Fruit fly (Drosophila melanogaster) whole organism, embryonic: ENCODE results near the gene mRpL15.
A peak's percentile ranks its signal among the peaks of the same experiment; 100 is the strongest.

ENCODE experiments used
- Aef1 ChIP-seq: fragments of 200-800 bp; sonication (Bioruptor generic); IDR thresholded peaks from 3 replicates; pipeline ENCODE4 v1.3.6; 2022; ENCODE audit warnings: missing biosample characterization, missing genetic modification characterization
- Asciz ChIP-seq: fragments of 200-800 bp; sonication (Bioruptor generic); optimal IDR thresholded peaks from 2 replicates; lab custom pipeline; 2017; ENCODE audit warnings: missing biosample characterization, mild to moderate bottlenecking, missing genetic modification characterization, missing genetic modification reagents
- CG10979 ChIP-seq: fragments of 200-800 bp; sonication (Bioruptor generic); optimal IDR thresholded peaks from 2 replicates; lab custom pipeline; 2018; ENCODE audit warnings: missing biosample characterization, mild to moderate bottlenecking, missing genetic modification characterization, moderate library complexity
- CG11723 ChIP-seq: fragments of 200-800 bp; sonication (Bioruptor generic); optimal IDR thresholded peaks from 2 replicates; lab custom pipeline; 2017; ENCODE audit warnings: missing biosample characterization, mild to moderate bottlenecking, missing genetic modification characterization
- CG12071 ChIP-seq: fragments of 200-800 bp; sonication (Bioruptor generic); optimal IDR thresholded peaks from 3 replicates; lab custom pipeline; 2018; ENCODE audit warnings: missing biosample characterization, mild to moderate bottlenecking, missing genetic modification characterization
- CG12744 ChIP-seq: fragments of 200-800 bp; sonication (Bioruptor generic); optimal IDR thresholded peaks from 2 replicates; lab custom pipeline; 2016; ENCODE audit warnings: missing biosample characterization, missing genetic modification characterization
- CG13624 ChIP-seq: fragments of 200-800 bp; sonication (Bioruptor generic); optimal IDR thresholded peaks from 2 replicates; lab custom pipeline; 2016; ENCODE audit warnings: missing biosample characterization, missing genetic modification characterization
- CG18619 ChIP-seq: fragments of 200-800 bp; sonication (Bioruptor generic); optimal IDR thresholded peaks from 3 replicates; lab custom pipeline; 2017; ENCODE audit warnings: missing biosample characterization, mild to moderate bottlenecking, missing genetic modification characterization
- CG2199 ChIP-seq: fragments of 200-800 bp; sonication (Bioruptor generic); IDR thresholded peaks from 3 replicates; pipeline ENCODE4 v1.3.6; 2022; ENCODE audit warnings: missing biosample characterization, missing genetic modification characterization
- CG2202 ChIP-seq: fragments of 200-800 bp; sonication (Bioruptor generic); optimal IDR thresholded peaks from 2 replicates; lab custom pipeline; 2018; ENCODE audit warnings: missing biosample characterization, mild to moderate bottlenecking, missing genetic modification characterization
- CG30403 ChIP-seq: fragments of 200-800 bp; sonication (Bioruptor generic); optimal IDR thresholded peaks from 3 replicates; lab custom pipeline; 2016; ENCODE audit warnings: missing biosample characterization, missing genetic modification characterization
- CG32532 ChIP-seq: fragments of 200-800 bp; sonication (Bioruptor generic); IDR thresholded peaks from 2 replicates; pipeline ENCODE4 v1.3.6; 2022; ENCODE audit warnings: missing biosample characterization, missing genetic modification characterization
- CG4424 ChIP-seq: fragments of 200-800 bp; sonication (Bioruptor generic); optimal IDR thresholded peaks from 3 replicates; lab custom pipeline; 2016; ENCODE audit warnings: missing biosample characterization, missing genetic modification characterization
- CG6683 ChIP-seq: fragments of 200-800 bp; sonication (Bioruptor generic); optimal IDR thresholded peaks from 2 replicates; lab custom pipeline; 2017; ENCODE audit warnings: missing biosample characterization, mild to moderate bottlenecking, missing genetic modification characterization, missing genetic modification reagents
- CG7556 ChIP-seq: fragments of 200-800 bp; sonication (Bioruptor generic); optimal IDR thresholded peaks from 2 replicates; lab custom pipeline; 2017; ENCODE audit warnings: missing biosample characterization, mild to moderate bottlenecking, missing genetic modification characterization
- CG7963 ChIP-seq: fragments of 200-800 bp; sonication (Bioruptor generic); IDR thresholded peaks from 3 replicates; pipeline ENCODE4 v1.3.6; 2022; ENCODE audit warnings: missing biosample characterization, missing genetic modification characterization; ENCODE audit not compliant: partially characterized antibody
- CG9609 ChIP-seq: fragments of 200-800 bp; sonication (Bioruptor generic); optimal IDR thresholded peaks from 3 replicates; lab custom pipeline; 2016; ENCODE audit warnings: missing biosample characterization, missing genetic modification characterization
- D ChIP-seq, 2 experiments: fragments of 200-800 bp in 1 of 2; fragments of >200 bp in 1 of 2; sonication (Bioruptor generic) in 1 of 2; optimal IDR thresholded peaks; 2 replicates in 1 of 2; 3 replicates in 1 of 2; lab custom pipeline; 2017; ENCODE audit warnings: mild to moderate bottlenecking in 1 of 2, missing biosample characterization in 1 of 2, missing genetic modification characterization in 1 of 2, missing genetic modification reagents in 1 of 2
- Dp ChIP-seq: fragments of 200-800 bp; sonication (Bioruptor generic); optimal IDR thresholded peaks from 2 replicates; lab custom pipeline; 2018; ENCODE audit warnings: missing biosample characterization, mild to moderate bottlenecking, missing genetic modification characterization, moderate library complexity
- E2f2 ChIP-seq: fragments of 200-800 bp; sonication (Bioruptor generic); IDR thresholded peaks from 2 replicates; pipeline ENCODE4 v1.3.6; 2022; ENCODE audit warnings: missing biosample characterization, missing genetic modification characterization
- ERR ChIP-seq: fragments of 200-800 bp; sonication (Bioruptor generic); optimal IDR thresholded peaks from 2 replicates; lab custom pipeline; 2016; ENCODE audit warnings: missing biosample characterization, missing genetic modification characterization
- Fer1 ChIP-seq: fragments of 200-800 bp; sonication (Bioruptor generic); optimal IDR thresholded peaks from 2 replicates; lab custom pipeline; 2017; ENCODE audit warnings: missing biosample characterization, mild to moderate bottlenecking, missing genetic modification characterization
- Kr ChIP-seq: fragments of 200-800 bp; sonication (Bioruptor generic); optimal IDR thresholded peaks from 2 replicates; lab custom pipeline; 2017; ENCODE audit warnings: missing biosample characterization, mild to moderate bottlenecking, missing genetic modification characterization
- MBD-R2 ChIP-seq: fragments of 200-800 bp; sonication (Bioruptor generic); IDR thresholded peaks from 2 replicates; pipeline ENCODE4 v1.3.6; 2022; ENCODE audit warnings: missing biosample characterization, missing genetic modification characterization
- NC2β ChIP-seq: fragments of 200-800 bp; sonication (Bioruptor generic); optimal IDR thresholded peaks from 2 replicates; lab custom pipeline; 2016; ENCODE audit warnings: missing biosample characterization, missing genetic modification characterization
- Optix ChIP-seq: fragments of 200-800 bp; sonication (Bioruptor generic); IDR thresholded peaks from 3 replicates; pipeline ENCODE4 v1.3.6; 2022; ENCODE audit warnings: missing biosample characterization, missing genetic modification characterization
- Pdp1 ChIP-seq, 2 experiments: fragments of 200-800 bp; sonication (Bioruptor generic); optimal IDR thresholded peaks; 3 replicates each; lab custom pipeline; 2016; ENCODE audit warnings: missing biosample characterization in 2 of 2, missing genetic modification characterization in 2 of 2, mild to moderate bottlenecking in 1 of 2, moderate library complexity in 1 of 2
- Side ChIP-seq: fragments of 200-800 bp; sonication (Bioruptor generic); optimal IDR thresholded peaks from 2 replicates; lab custom pipeline; 2016; ENCODE audit warnings: missing biosample characterization, missing genetic modification characterization
- Taf1 ChIP-seq: fragments of 200-800 bp; sonication (Bioruptor generic); IDR thresholded peaks from 2 replicates; pipeline ENCODE4 v1.3.6; 2022; ENCODE audit warnings: missing biosample characterization, missing genetic modification characterization
- Vsx1 ChIP-seq: fragments of 200-800 bp; sonication (Bioruptor generic); optimal IDR thresholded peaks from 2 replicates; lab custom pipeline; 2017; ENCODE audit warnings: missing biosample characterization, mild to moderate bottlenecking, missing genetic modification characterization, missing genetic modification reagents
- ap ChIP-seq: fragments of 200-800 bp; sonication (Bioruptor generic); IDR thresholded peaks from 2 replicates; pipeline ENCODE4 v1.3.6; 2022; ENCODE audit warnings: missing biosample characterization, missing genetic modification characterization
- bcd ChIP-seq: fragments of 200-800 bp; sonication (Bioruptor generic); optimal IDR thresholded peaks from 2 replicates; lab custom pipeline; 2017; ENCODE audit warnings: missing biosample characterization, mild to moderate bottlenecking, missing genetic modification characterization
- cad ChIP-seq: fragments of >200 bp; optimal IDR thresholded peaks from 2 replicates; lab custom pipeline; 2017; ENCODE audit warnings: missing biosample characterization, missing genetic modification characterization
- chinmo ChIP-seq: fragments of 200-800 bp; sonication (Bioruptor generic); IDR thresholded peaks from 4 replicates; pipeline ENCODE4 v1.3.6; 2022; ENCODE audit warnings: missing biosample characterization, missing genetic modification characterization; ENCODE audit not compliant: partially characterized antibody
- crol ChIP-seq: fragments of 200-800 bp; sonication (Bioruptor generic); IDR thresholded peaks from 2 replicates; pipeline ENCODE4 v1.3.6; 2022; ENCODE audit warnings: missing biosample characterization, missing genetic modification characterization
- dimm ChIP-seq: fragments of 200-800 bp; sonication (Bioruptor generic); IDR thresholded peaks from 2 replicates; pipeline ENCODE4 v1.3.6; 2022; ENCODE audit warnings: missing biosample characterization, missing genetic modification characterization
- exex ChIP-seq: fragments of 200-800 bp; sonication (Bioruptor generic); optimal IDR thresholded peaks from 4 replicates; lab custom pipeline; 2018; ENCODE audit warnings: missing biosample characterization, mild to moderate bottlenecking, missing genetic modification characterization, moderate library complexity
- fu2 ChIP-seq: fragments of 200-800 bp; sonication (Bioruptor generic); optimal IDR thresholded peaks from 2 replicates; lab custom pipeline; 2016; ENCODE audit warnings: missing biosample characterization, missing genetic modification characterization
- her ChIP-seq: fragments of 200-800 bp; sonication (Bioruptor generic); optimal IDR thresholded peaks from 2 replicates; lab custom pipeline; 2016; ENCODE audit warnings: missing biosample characterization, missing genetic modification characterization
- kah ChIP-seq: fragments of 200-800 bp; sonication (Bioruptor generic); optimal IDR thresholded peaks from 2 replicates; lab custom pipeline; 2018; ENCODE audit warnings: missing biosample characterization, mild to moderate bottlenecking, missing genetic modification characterization
- mirr ChIP-seq: fragments of 200-800 bp; sonication (Bioruptor generic); optimal IDR thresholded peaks from 3 replicates; lab custom pipeline; 2018; ENCODE audit warnings: missing biosample characterization, mild to moderate bottlenecking, missing genetic modification characterization
- nom ChIP-seq: fragments of 200-800 bp; sonication (Bioruptor generic); optimal IDR thresholded peaks from 2 replicates; lab custom pipeline; 2017; ENCODE audit warnings: missing biosample characterization, missing genetic modification characterization, mild to moderate bottlenecking, moderate library complexity, missing genetic modification reagents
- pan ChIP-seq, 4 experiments: fragments of >200 bp in 3 of 4; fragments of 200-800 bp in 1 of 4; sonication (Bioruptor generic) in 1 of 4; optimal IDR thresholded peaks in 3 of 4; IDR thresholded peaks in 1 of 4; 2 replicates each; pipeline versions ENCODE4 v1.3.6 to Lab custom; 2017 to 2022; ENCODE audit warnings: missing biosample characterization in 2 of 4, missing genetic modification characterization in 2 of 4, mixed read lengths in 1 of 4
- repo ChIP-seq: fragments of 200-800 bp; sonication (Bioruptor generic); optimal IDR thresholded peaks from 2 replicates; lab custom pipeline; 2016; ENCODE audit warnings: missing biosample characterization, missing genetic modification characterization
- sens ChIP-seq: fragments of 200-800 bp; sonication (Bioruptor generic); peaks from one replicate; lab custom pipeline; 2016; ENCODE audit warnings: missing biosample characterization, missing genetic modification characterization
- sr ChIP-seq: fragments of 200-800 bp; sonication (Bioruptor generic); IDR thresholded peaks from 3 replicates; pipeline ENCODE4 v1.3.6; 2022; ENCODE audit warnings: missing biosample characterization, missing genetic modification characterization
- ssp ChIP-seq: fragments of 200-800 bp; sonication (Bioruptor generic); IDR thresholded peaks from 2 replicates; pipeline ENCODE4 v1.3.6; 2022; ENCODE audit warnings: missing biosample characterization, missing genetic modification characterization
- sug ChIP-seq: fragments of 200-800 bp; optimal IDR thresholded peaks from 2 replicates; lab custom pipeline; 2019; ENCODE audit warnings: missing biosample characterization, mild to moderate bottlenecking, missing genetic modification characterization, moderate library complexity
- unc-4 ChIP-seq: fragments of 200-800 bp; sonication (Bioruptor generic); IDR thresholded peaks from 2 replicates; pipeline ENCODE4 v1.3.6; 2022; ENCODE audit warnings: missing biosample characterization, missing genetic modification characterization; ENCODE audit not compliant: partially characterized antibody
- vvl ChIP-seq: fragments of 200-800 bp; sonication (Bioruptor generic); IDR thresholded peaks from 2 replicates; pipeline ENCODE4 v1.3.6; 2022; ENCODE audit warnings: missing biosample characterization, missing genetic modification characterization
- zf30C ChIP-seq: fragments of 200-800 bp; sonication (Bioruptor generic); optimal IDR thresholded peaks from 3 replicates; lab custom pipeline; 2018; ENCODE audit warnings: missing biosample characterization, mild to moderate bottlenecking, missing genetic modification characterization

The mRpL15 gene

DNA sequence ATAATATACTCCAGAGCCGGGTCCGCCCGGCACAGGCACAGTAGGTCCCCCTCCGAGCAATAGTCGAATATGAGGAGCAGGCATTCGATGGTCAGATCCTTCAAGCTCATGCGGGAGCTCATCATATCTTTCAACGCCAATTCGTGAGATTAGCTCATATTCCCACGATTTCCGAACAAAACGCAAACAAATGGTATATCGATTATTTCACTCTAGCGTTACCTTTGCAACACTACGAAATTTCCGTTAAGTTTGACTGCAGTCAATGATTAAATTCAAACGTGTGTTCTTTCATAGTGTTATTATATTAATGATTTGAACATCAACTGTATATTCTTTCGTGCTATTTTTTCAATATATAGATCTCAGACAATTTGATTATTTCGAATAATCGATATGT lies 42.7 kb downstream of the mRpL15 start, which contains the start of gene CG33969 (continued):
- TF ChIP-seq Fer1 (GFP tag; lab: Kevin White, UChicago) = no peak
- no peak for TF ChIP-seq unc-4 (GFP tag; lab: Robert Waterston, UW)
- no peak for TF ChIP-seq nom (GFP tag; lab: Kevin White, UChicago)
- TF ChIP-seq Asciz = no peak
- TF ChIP-seq bcd (GFP tag; lab: Kevin White, UChicago) = no peak
- no peak for TF ChIP-seq CG18619 (GFP tag; lab: Kevin White, UChicago)
- TF ChIP-seq Taf1 (GFP tag; lab: Robert Waterston, UW) = no peak
- no peak for TF ChIP-seq fu2
- TF ChIP-seq pan (optimal IDR thresholded peaks at IDR 0.05; lab: Kevin White, UChicago) = no peak
- no peak for TF ChIP-seq pan (GFP tag; optimal IDR thresholded peaks at IDR 0.05 in 1 of 2, IDR thresholded peaks at IDR 0.05 in 1 of 2)
- no peak for TF ChIP-seq exex (tag; lab: Kevin White, UChicago)
- TF ChIP-seq CG7556 (GFP tag; lab: Kevin White, UChicago) = no peak
- TF ChIP-seq CG11723 (GFP tag; lab: Kevin White, UChicago) = no peak
- no peak for TF ChIP-seq vvl (GFP tag; lab: Robert Waterston, UW)
- TF ChIP-seq mirr (GFP tag; lab: Kevin White, UChicago) = no peak
- TF ChIP-seq kah (GFP tag; lab: Kevin White, UChicago) = no peak
- TF ChIP-seq Dp (GFP tag; lab: Kevin White, UChicago) = peak; percentile 44
- peak; percentile 37; the same call in 1 of the 2 replicates for TF ChIP-seq E2f2 (GFP tag; lab: Robert Waterston, UW)
- TF ChIP-seq zf30C (GFP tag; lab: Kevin White, UChicago) = no peak
- peak; percentile 2 for TF ChIP-seq sug
- no peak for TF ChIP-seq NC2β
- no peak for TF ChIP-seq repo
- peak; percentile 63 for TF ChIP-seq MBD-R2 (GFP tag; lab: Robert Waterston, UW)
- TF ChIP-seq CG32532 (GFP tag; lab: Robert Waterston, UW) = no peak
- no peak for TF ChIP-seq ERR
- TF ChIP-seq sr (GFP tag; lab: Robert Waterston, UW) = no peak
- TF ChIP-seq CG6683 (GFP tag; lab: Kevin White, UChicago) = no peak
- TF ChIP-seq Aef1 (GFP tag; lab: Robert Waterston, UW) = no peak
- no peak for TF ChIP-seq CG4424 (GFP tag; lab: Kevin White, UChicago)
- 0 out of 3 replicates have a peak, but pooled peaks have one; percentile 11 for TF ChIP-seq CG2199
- no peak for TF ChIP-seq CG13624
- peak in 1 of 2 experiments; percentile 46 for TF ChIP-seq Pdp1 (GFP tag; optimal IDR thresholded peaks at IDR 0.05; lab: Kevin White, UChicago)
- TF ChIP-seq Kr (GFP tag; lab: Kevin White, UChicago) = no peak
- TF ChIP-seq Side (GFP tag; lab: Kevin White, UChicago) = no peak
- no peak for TF ChIP-seq CG9609 (GFP tag; lab: Kevin White, UChicago)
- TF ChIP-seq ssp = no peak
- no peak for TF ChIP-seq CG30403
- no peak for TF ChIP-seq ap (GFP tag; lab: Robert Waterston, UW)
- no peak for TF ChIP-seq CG7963
- TF ChIP-seq Optix (GFP tag; lab: Robert Waterston, UW) = 0 out of 3 replicates have a peak, but pooled peaks have one; percentile 23
- TF ChIP-seq dimm (GFP tag; lab: Robert Waterston, UW) = no peak
- no peak for TF ChIP-seq cad (GFP tag; lab: Kevin White, UChicago)
- TF ChIP-seq her (GFP tag; lab: Kevin White, UChicago) = peak; percentile 37
- TF ChIP-seq CG12744 (GFP tag; lab: Kevin White, UChicago) = no peak
- TF ChIP-seq CG10979 (tag; lab: Kevin White, UChicago) = no peak
- TF ChIP-seq CG2202 (tag; lab: Kevin White, UChicago) = no peak
- no peak for TF ChIP-seq D (optimal IDR thresholded peaks at IDR 0.05; lab: Kevin White, UChicago)
- TF ChIP-seq D (GFP tag; optimal IDR thresholded peaks at IDR 0.05; lab: Kevin White, UChicago) = no peak
- TF ChIP-seq Vsx1 (GFP tag; lab: Kevin White, UChicago) = peak; percentile 20
- peak; percentile 70 for TF ChIP-seq sens (GFP tag; lab: Kevin White, UChicago)
- TF ChIP-seq CG12071 = no peak
- no peak for TF ChIP-seq crol (GFP tag; lab: Robert Waterston, UW)
- TF ChIP-seq chinmo (GFP tag; lab: Robert Waterston, UW) = no peak
